Fruit fly (Drosophila melanogaster) whole organism, prepupa: ENCODE measurements around the gene CG15880.

Experiments used
- Blimp-1 ChIP-seq: fragments of 200-800 bp; sonication (Bioruptor generic); optimal IDR thresholded peaks from 3 replicates; lab custom pipeline; 2017; ENCODE audit warnings: missing biosample characterization, missing genetic modification characterization, mild to moderate bottlenecking, moderate library complexity, missing genetic modification reagents
- CG10669 ChIP-seq: fragments of 200-800 bp; sonication (Bioruptor generic); optimal IDR thresholded peaks from 3 replicates; lab custom pipeline; 2018; ENCODE audit warnings: missing biosample characterization, mild to moderate bottlenecking, missing genetic modification characterization, moderate library complexity
- CG3919 ChIP-seq: fragments of 200-800 bp; sonication (Bioruptor generic); optimal IDR thresholded peaks from 3 replicates; lab custom pipeline; 2016; ENCODE audit warnings: missing biosample characterization, missing genetic modification characterization
- CG8119 ChIP-seq: fragments of 200-800 bp; sonication (Bioruptor generic); IDR thresholded peaks from 3 replicates; pipeline ENCODE4 v1.3.6; 2022; ENCODE audit warnings: missing biosample characterization, missing genetic modification characterization
- CG9139 ChIP-seq: fragments of 200-800 bp; sonication (Bioruptor generic); optimal IDR thresholded peaks from 3 replicates; lab custom pipeline; 2017; ENCODE audit warnings: missing biosample characterization, mild to moderate bottlenecking, missing genetic modification characterization
- Ets96B ChIP-seq: fragments of 200-800 bp; optimal IDR thresholded peaks from 2 replicates; lab custom pipeline; 2019; ENCODE audit warnings: missing biosample characterization, mild to moderate bottlenecking, missing genetic modification characterization, moderate library complexity
- Hr39 ChIP-seq: fragments of 200-800 bp; sonication (Bioruptor generic); optimal IDR thresholded peaks from 2 replicates; lab custom pipeline; 2016; ENCODE audit warnings: missing biosample characterization, missing genetic modification characterization
- Lpt ChIP-seq: fragments of 200-800 bp; sonication (Bioruptor generic); optimal IDR thresholded peaks from 3 replicates; lab custom pipeline; 2016; ENCODE audit warnings: missing biosample characterization, missing genetic modification characterization
- eg ChIP-seq: fragments of 200-800 bp; sonication (Bioruptor generic); IDR thresholded peaks from 3 replicates; pipeline ENCODE4 v1.3.6; 2022; ENCODE audit warnings: missing biosample characterization, missing genetic modification characterization
- lz ChIP-seq: fragments of 200-800 bp; sonication (Bioruptor generic); optimal IDR thresholded peaks from 3 replicates; lab custom pipeline; 2016; ENCODE audit warnings: missing biosample characterization, missing genetic modification characterization

DNA sequence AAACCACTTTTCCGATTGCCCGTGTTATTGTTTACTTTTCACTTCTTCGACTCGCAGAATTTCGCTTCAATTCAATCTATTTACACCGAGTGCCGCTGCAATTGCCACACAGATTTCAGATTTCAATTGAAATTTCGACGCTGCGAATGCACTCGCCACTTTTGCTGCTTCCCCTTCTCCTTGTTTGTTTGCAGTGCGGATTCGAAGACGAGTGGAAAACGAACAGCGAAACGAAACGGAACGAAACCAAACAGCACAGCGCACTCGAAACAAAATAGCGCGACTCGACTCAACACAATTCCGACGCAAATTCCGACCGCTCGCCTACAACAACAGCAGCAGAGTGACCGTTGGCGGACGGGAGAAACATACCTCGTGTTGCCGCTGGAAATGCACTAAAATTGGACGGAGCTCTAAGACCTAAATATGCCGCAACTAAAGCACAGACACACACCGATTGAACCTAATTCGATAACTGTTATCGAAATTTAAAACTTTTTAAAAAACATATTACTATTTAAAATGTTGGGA lies 33.0 kb upstream of the CG15880 start, which contains the start of gene drongo:
- TF ChIP-seq CG10669 (GFP tag; lab: Kevin White, UChicago) (no peak), Hr39 (GFP tag; lab: Kevin White, UChicago) (no peak), CG3919 (GFP tag; lab: Kevin White, UChicago) (peak; percentile 27), eg (peak; percentile 51; the same call in 1 of the 3 replicates), Blimp-1 (GFP tag; lab: Kevin White, UChicago) (no peak), CG8119 (GFP tag; lab: Robert Waterston, UW) (peak; percentile 13; the same call in 1 of the 3 replicates), Ets96B (no peak), lz (GFP tag; lab: Kevin White, UChicago) (peak; percentile 19), Lpt (GFP tag; lab: Kevin White, UChicago) (peak; percentile 40), CG9139 (GFP tag; lab: Kevin White, UChicago) (peak; percentile 33)
